Worm (Caenorhabditis elegans): ENCODE results near the gene nadk-2.

Gene nadk-2

DNA sequence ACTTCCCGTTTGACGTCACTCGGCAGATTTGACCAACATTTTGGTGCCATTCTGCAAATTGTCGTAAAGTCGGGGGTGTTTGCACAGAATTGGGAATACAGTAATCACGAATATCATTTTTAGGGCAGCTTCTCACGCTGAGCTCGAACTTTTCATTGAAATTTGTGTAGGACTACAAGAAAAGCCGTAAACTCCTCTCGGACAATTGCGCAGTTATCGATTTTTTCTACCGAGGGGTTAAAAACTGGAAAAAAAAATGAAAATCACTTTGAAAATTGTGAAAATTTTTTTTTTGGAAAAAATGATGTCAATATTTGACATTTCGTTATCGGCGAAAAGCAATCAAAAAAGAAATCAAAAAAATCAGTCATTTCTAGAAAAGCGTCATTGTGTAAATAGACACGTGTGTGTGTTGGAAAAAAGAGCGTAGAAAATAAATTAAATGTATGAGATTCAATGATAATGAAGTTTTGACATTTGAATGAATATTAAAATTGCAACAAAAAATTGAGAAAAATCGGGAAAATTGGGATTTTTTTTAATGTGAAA, 21.6 kb upstream of the nadk-2 start, which contains the start of gene Y17G7B.8:
Y17G7B.8 (minus strand) TSS at position 51 of the 549 bp plus-strand sequence.
- no peak for TF ChIP-seq hmg-11 (tag; optimal IDR thresholded peaks at IDR 0.05)
- no peak for TF ChIP-seq unc-62 (GFP tag; optimal IDR thresholded peaks at IDR 0.05)
- no peak for TF ChIP-seq ztf-11 (tag; optimal IDR thresholded peaks at IDR 0.05)
- no peak for TF ChIP-seq daf-12 (tag; optimal IDR thresholded peaks at IDR 0.05)
- TF ChIP-seq zag-1 (tag; optimal IDR thresholded peaks at IDR 0.05): no peak
- TF ChIP-seq lin-39 (tag; optimal IDR thresholded peaks at IDR 0.05): no peak
- TF ChIP-seq nhr-77 (tag; optimal IDR thresholded peaks at IDR 0.05): no peak
- no peak for TF ChIP-seq nhr-28 (tag; optimal IDR thresholded peaks at IDR 0.05)
- peak; percentile 10 for TF ChIP-seq ceh-28 (tag; optimal IDR thresholded peaks at IDR 0.05)
- no peak for TF ChIP-seq nhr-11 (tag; optimal IDR thresholded peaks at IDR 0.05)
- TF ChIP-seq fkh-10 (GFP tag; optimal IDR thresholded peaks at IDR 0.05): no peak
- no peak for TF ChIP-seq elt-3 (tag; optimal IDR thresholded peaks at IDR 0.05)
- TF ChIP-seq lsy-12 (tag; optimal IDR thresholded peaks at IDR 0.05): no peak
- no peak for TF ChIP-seq ama-1 (optimal IDR thresholded peaks at IDR 0.05)
- TF ChIP-seq pqm-1 (tag; optimal IDR thresholded peaks at IDR 0.05): peak; percentile 48
- peak; percentile 84 for TF ChIP-seq elt-2 (tag; optimal IDR thresholded peaks at IDR 0.05)
- TF ChIP-seq nfya-1 (tag; optimal IDR thresholded peaks at IDR 0.05; ENCODE audit: insufficient read depth): no peak
- TF ChIP-seq pha-4 (tag; optimal IDR thresholded peaks at IDR 0.05): peak; percentile 91

DNA sequence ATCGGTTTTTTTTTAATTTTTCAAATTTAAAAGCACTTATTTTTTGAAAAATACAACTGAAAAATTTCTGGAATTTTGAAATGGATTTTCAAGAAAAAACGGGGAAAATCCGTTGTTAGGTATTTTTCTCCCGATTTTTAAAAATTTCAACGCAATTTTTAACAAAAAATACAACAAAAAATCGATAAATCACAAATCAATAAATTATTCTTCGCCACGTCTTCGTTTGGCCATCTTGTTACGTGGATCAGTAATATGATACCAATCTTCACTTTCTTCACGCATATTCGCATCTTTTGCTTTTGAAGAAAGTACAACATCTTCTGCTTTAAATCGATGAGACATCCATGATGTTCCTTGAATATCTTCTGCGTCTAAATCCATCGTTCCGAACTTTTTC, 20.7 kb upstream of the nadk-2 start:
- TF ChIP-seq ztf-11 (tag; optimal IDR thresholded peaks at IDR 0.05) (no peak), nhr-237 (tag; optimal IDR thresholded peaks at IDR 0.05) (no peak), tbx-2 (tag; optimal IDR thresholded peaks at IDR 0.05) (no peak), ZK546.5 (tag; optimal IDR thresholded peaks at IDR 0.05) (no peak), nhr-11 (tag; optimal IDR thresholded peaks at IDR 0.05) (no peak), ceh-9 (tag; optimal IDR thresholded peaks at IDR 0.05) (no peak), nhr-67 (tag; optimal IDR thresholded peaks at IDR 0.05) (no peak), ceh-28 (tag; optimal IDR thresholded peaks at IDR 0.05) (peak; percentile 47)

DNA sequence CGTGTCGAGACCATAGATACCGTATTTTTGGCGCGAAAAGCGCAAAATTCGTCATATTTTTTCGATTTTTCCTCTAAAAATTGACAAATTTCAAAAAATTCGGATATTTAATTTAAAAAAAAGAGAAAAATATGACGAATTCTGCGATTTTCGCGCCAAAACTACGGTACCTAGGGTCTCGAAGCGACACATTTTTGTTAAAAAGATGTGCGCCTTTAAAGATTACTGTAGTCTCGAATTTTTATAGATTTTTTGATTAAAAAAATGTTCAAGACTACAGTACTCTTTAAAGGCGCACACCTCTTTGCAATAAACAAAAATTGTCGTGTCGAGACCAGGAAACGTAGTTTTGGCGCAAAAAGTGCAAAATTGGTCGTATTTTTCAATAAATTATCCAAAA, 13.3 kb upstream of the nadk-2 start:
- TF ChIP-seq daf-12 (tag; optimal IDR thresholded peaks at IDR 0.05) (no peak), R02D3.7 (tag; optimal IDR thresholded peaks at IDR 0.05) (no peak), nhr-28 (tag; optimal IDR thresholded peaks at IDR 0.05) (no peak), pqm-1 (tag; optimal IDR thresholded peaks at IDR 0.05) (no peak), unc-62 (GFP tag; optimal IDR thresholded peaks at IDR 0.05) (no peak), lin-39 (tag; optimal IDR thresholded peaks at IDR 0.05) (no peak), hmg-11 (tag; optimal IDR thresholded peaks at IDR 0.05) (no peak), nhr-67 (tag; optimal IDR thresholded peaks at IDR 0.05) (no peak), elt-2 (tag; optimal IDR thresholded peaks at IDR 0.05) (no peak), fkh-2 (tag; optimal IDR thresholded peaks at IDR 0.05) (no peak), nhr-12 (tag; optimal IDR thresholded peaks at IDR 0.05) (no peak), elt-1 (tag; optimal IDR thresholded peaks at IDR 0.05) (no peak), lin-15B (tag; optimal IDR thresholded peaks at IDR 0.05) (no peak), ceh-82 (tag; optimal IDR thresholded peaks at IDR 0.05) (no peak), nhr-11 (tag; optimal IDR thresholded peaks at IDR 0.05) (no peak), nfya-1 (tag; optimal IDR thresholded peaks at IDR 0.05; ENCODE audit: insufficient read depth) (no peak)

ce11 chrII:12036516-12036915, 12.9 kb upstream of the nadk-2 start, which contains the start of gene cyn-16:
TSS of gene cyn-16 (minus strand) at chrII:12036742.
- no peak for TF ChIP-seq nhr-11 (tag; optimal IDR thresholded peaks at IDR 0.05)
- TF ChIP-seq nhr-23 (tag; optimal IDR thresholded peaks at IDR 0.05): no peak
- TF ChIP-seq snpc-4 (tag; optimal IDR thresholded peaks at IDR 0.05): no peak
- no peak for TF ChIP-seq elt-3 (tag; optimal IDR thresholded peaks at IDR 0.05)
- no peak for TF ChIP-seq nhr-237 (tag; optimal IDR thresholded peaks at IDR 0.05)
- TF ChIP-seq aly-2 (tag; optimal IDR thresholded peaks at IDR 0.05): no peak
- TF ChIP-seq lin-39 (tag; optimal IDR thresholded peaks at IDR 0.05): no peak
- peak; percentile 73 for TF ChIP-seq ceh-28 (tag; optimal IDR thresholded peaks at IDR 0.05)
- TF ChIP-seq ama-1 (optimal IDR thresholded peaks at IDR 0.05): peak; percentile 44
- no peak for TF ChIP-seq nhr-43 (tag; optimal IDR thresholded peaks at IDR 0.05; ENCODE audit: poor library complexity, severe bottlenecking)
- no peak for TF ChIP-seq ztf-4 (tag; optimal IDR thresholded peaks at IDR 0.05)
- no peak for TF ChIP-seq fos-1 (tag; optimal IDR thresholded peaks at IDR 0.05)
- TF ChIP-seq fkh-2 (tag; optimal IDR thresholded peaks at IDR 0.05): no peak
- no peak for TF ChIP-seq ceh-16 (tag; optimal IDR thresholded peaks at IDR 0.05)
- no peak for TF ChIP-seq tbx-2 (tag; optimal IDR thresholded peaks at IDR 0.05)
- TF ChIP-seq fkh-10 (GFP tag; optimal IDR thresholded peaks at IDR 0.05): no peak
- no peak for TF ChIP-seq hmg-11 (tag; optimal IDR thresholded peaks at IDR 0.05)
